Fruit fly (Drosophila melanogaster): ENCODE results near the gene CG43732.
A peak's percentile ranks its signal among the peaks of the same experiment; 100 is the strongest.

The CG43732 gene

DNA sequence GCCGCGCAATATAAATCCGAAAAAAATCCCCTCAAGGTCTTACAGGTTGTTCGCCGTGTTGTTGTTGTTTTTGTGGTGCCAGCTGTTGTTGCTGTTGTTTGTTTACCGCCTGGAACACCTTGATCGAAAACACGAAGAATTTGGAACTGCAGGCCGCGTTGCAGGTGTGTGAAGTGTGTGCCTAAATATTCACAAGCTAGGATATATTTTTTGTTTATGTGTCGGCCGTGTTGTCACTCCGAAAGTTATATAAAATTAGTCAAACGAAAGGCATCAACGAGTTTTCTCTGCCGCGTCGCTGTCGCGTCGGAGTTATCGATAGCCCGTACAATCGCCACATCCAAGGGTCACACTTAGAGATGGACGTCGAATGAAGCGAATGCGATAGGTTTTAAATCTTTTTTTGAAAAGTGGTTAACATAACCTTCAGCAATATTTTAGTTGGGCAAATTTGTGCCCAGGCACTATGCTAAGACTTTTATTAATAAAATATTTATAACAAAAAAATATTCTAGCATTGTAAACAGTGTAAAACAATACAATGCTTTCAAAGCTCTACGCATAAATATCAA lies 21.6 kb upstream of the CG43732 start, which contains the start of gene Mpc1 (continued):
- TF ChIP-seq CG8924 (tag; optimal IDR thresholded peaks at IDR 0.05): peak; percentile 56
- no peak for TF ChIP-seq CG7987 (GFP tag; optimal IDR thresholded peaks at IDR 0.05)
- no peak for TF ChIP-seq ap (GFP tag; IDR thresholded peaks at IDR 0.05)
- TF ChIP-seq CG4404 (GFP tag; IDR thresholded peaks at IDR 0.05): no peak; the same call in 1 of the 2 replicates
- TF ChIP-seq sob (GFP tag; IDR thresholded peaks at IDR 0.05): peak; percentile 5; the same call in 1 of the 2 replicates
- peak; percentile 41; the same call in 1 of the 2 replicates for TF ChIP-seq CG14014 (GFP tag; IDR thresholded peaks at IDR 0.05)
- TF ChIP-seq E2f2 (GFP tag; IDR thresholded peaks at IDR 0.05): peak; percentile 72
- no peak for TF ChIP-seq hth (optimal IDR thresholded peaks at IDR 0.05)
- no peak for TF ChIP-seq eve (GFP tag; optimal IDR thresholded peaks at IDR 0.05)
- no peak for TF ChIP-seq CG6813 (GFP tag; optimal IDR thresholded peaks at IDR 0.05)
- peak; percentile 6; the same call in 1 of the 2 replicates for TF ChIP-seq CG11085 (GFP tag; IDR thresholded peaks at IDR 0.05)
- TF ChIP-seq wdn (GFP tag; IDR thresholded peaks at IDR 0.05): no peak
- TF ChIP-seq Dll (GFP tag; IDR thresholded peaks at IDR 0.05; ENCODE audit: partially characterized antibody): peak; percentile 81; the same call in 3 of the 4 replicates
- TF ChIP-seq CG5245 (GFP tag; optimal IDR thresholded peaks at IDR 0.05): no peak
- TF ChIP-seq CG2202 (tag; optimal IDR thresholded peaks at IDR 0.05): no peak
- peak; percentile 39 for TF ChIP-seq CG17568 (GFP tag; optimal IDR thresholded peaks at IDR 0.05)
- no peak for TF ChIP-seq CG5953 (GFP tag; IDR thresholded peaks at IDR 0.05)
- peak; percentile 53; the same call in 2 of the 3 replicates for TF ChIP-seq mld (GFP tag; IDR thresholded peaks at IDR 0.05; ENCODE audit: partially characterized antibody)
- no peak for TF ChIP-seq CG1529 (GFP tag; optimal IDR thresholded peaks at IDR 0.05)
- peak; percentile 24 for TF ChIP-seq CG2712 (tag; optimal IDR thresholded peaks at IDR 0.05)
- no peak for TF ChIP-seq pfk (GFP tag; optimal IDR thresholded peaks at IDR 0.05)
- TF ChIP-seq vnd (GFP tag; IDR thresholded peaks at IDR 0.05; ENCODE audit: partially characterized antibody): peak; percentile 67
- TF ChIP-seq GATAe (GFP tag; conservative IDR thresholded peaks at IDR 0.05): no peak
- no peak for TF ChIP-seq Atf3 (GFP tag; optimal IDR thresholded peaks at IDR 0.05)
- TF ChIP-seq YL-1 (GFP tag; optimal IDR thresholded peaks at IDR 0.05): peak; percentile 80
- peak; percentile 72 for TF ChIP-seq HLH4C (GFP tag; IDR thresholded peaks at IDR 0.05; ENCODE audit: partially characterized antibody)
- TF ChIP-seq nmo (GFP tag; optimal IDR thresholded peaks at IDR 0.05): peak; percentile 22
- no peak for TF ChIP-seq CG8478 (optimal IDR thresholded peaks at IDR 0.05)
- peak; percentile 20; the same call in 1 of the 2 replicates for TF ChIP-seq CG10366 (GFP tag; IDR thresholded peaks at IDR 0.05)
- peak; percentile 24 for TF ChIP-seq lilli (GFP tag; optimal IDR thresholded peaks at IDR 0.05)
- no peak for TF ChIP-seq zf30C (GFP tag; optimal IDR thresholded peaks at IDR 0.05)
- no peak for TF ChIP-seq CG13123 (GFP tag; optimal IDR thresholded peaks at IDR 0.05)
- no peak for TF ChIP-seq Hmx (GFP tag; optimal IDR thresholded peaks at IDR 0.05)
- TF ChIP-seq CG15696 (tag; optimal IDR thresholded peaks at IDR 0.05): peak; percentile 4
- TF ChIP-seq CG2678 (tag; optimal IDR thresholded peaks at IDR 0.05): peak; percentile 27
- TF ChIP-seq CG31388 (GFP tag; optimal IDR thresholded peaks at IDR 0.05): no peak
- TF ChIP-seq fd64A (GFP tag; optimal IDR thresholded peaks at IDR 0.05): no peak
- peak; percentile 97 for TF ChIP-seq CG4360 (GFP tag; IDR thresholded peaks at IDR 0.05)
- peak; percentile 37; the same call in 1 of the 3 replicates for TF ChIP-seq ci (GFP tag; IDR thresholded peaks at IDR 0.05)
- no peak for TF ChIP-seq CG17385 (GFP tag; optimal IDR thresholded peaks at IDR 0.05)
- peak; percentile 12 for TF ChIP-seq Sin3A (optimal IDR thresholded peaks at IDR 0.05)
- TF ChIP-seq dmrt11E (tag; optimal IDR thresholded peaks at IDR 0.05): no peak
- TF ChIP-seq CG1024 (GFP tag; IDR thresholded peaks at IDR 0.05): no peak
- TF ChIP-seq rib (GFP tag; IDR thresholded peaks at IDR 0.05): no peak
- TF ChIP-seq CG11093 (GFP tag; IDR thresholded peaks at IDR 0.05): no peak
- no peak for TF ChIP-seq caup (GFP tag; optimal IDR thresholded peaks at IDR 0.05; ENCODE audit: severe bottlenecking)
- TF ChIP-seq HmgD (GFP tag; optimal IDR thresholded peaks at IDR 0.05): no peak
- TF ChIP-seq CG1602 (GFP tag; optimal IDR thresholded peaks at IDR 0.05): no peak
- no peak for TF ChIP-seq danr (GFP tag; IDR thresholded peaks at IDR 0.05)
- no peak for TF ChIP-seq br (optimal IDR thresholded peaks at IDR 0.05)
- TF ChIP-seq CG42726 (GFP tag; IDR thresholded peaks at IDR 0.05; ENCODE audit: partially characterized antibody): peak; percentile 71
- TF ChIP-seq eyg (GFP tag; optimal IDR thresholded peaks at IDR 0.05): no peak
